Worm (Caenorhabditis elegans) whole organism, L4/young adult: ENCODE data around the gene ztf-31.

Source experiments
- W03F9.2 ChIP-seq: fragments of 150-350 bp; optimal IDR thresholded peaks from 2 replicates; lab custom pipeline; 2014; ENCODE audit warnings: missing biosample characterization, missing genetic modification characterization
- him-1 ChIP-seq: sonication (generic microtip); optimal IDR thresholded peaks from 2 replicates; lab custom pipeline; 2016; ENCODE audit warnings: missing genotype, missing genetic modification reagents, missing genetic modification characterization, missing compliant biosample characterization

DNA sequence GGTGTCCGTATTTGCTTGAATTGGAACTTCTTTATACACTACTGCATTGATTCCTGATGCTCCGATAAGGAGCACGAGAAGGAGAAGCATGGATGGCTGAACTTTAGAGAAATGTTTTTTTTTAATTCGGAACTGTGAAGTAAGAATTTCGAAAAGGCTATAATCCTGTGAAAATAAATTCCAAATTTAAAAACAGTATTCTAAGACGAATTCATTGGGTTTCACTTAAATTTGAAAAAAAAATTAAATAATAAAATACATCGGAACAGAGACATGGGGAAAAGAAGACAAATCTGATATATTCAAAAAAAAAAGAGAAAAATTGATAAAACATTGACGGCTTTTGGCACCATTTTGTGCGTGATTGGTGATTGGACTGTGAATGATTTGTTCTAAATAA, 44.6 kb downstream of the ztf-31 start, which contains the start of gene pho-5:
- TF ChIP-seq him-1 (tag; lab: Kevin White, UChicago) (no peak), W03F9.2 (tag; lab: Kevin White, UChicago) (no peak)
